Fruit fly (Drosophila melanogaster): ENCODE measurements around the gene otu.

Gene otu

DNA sequence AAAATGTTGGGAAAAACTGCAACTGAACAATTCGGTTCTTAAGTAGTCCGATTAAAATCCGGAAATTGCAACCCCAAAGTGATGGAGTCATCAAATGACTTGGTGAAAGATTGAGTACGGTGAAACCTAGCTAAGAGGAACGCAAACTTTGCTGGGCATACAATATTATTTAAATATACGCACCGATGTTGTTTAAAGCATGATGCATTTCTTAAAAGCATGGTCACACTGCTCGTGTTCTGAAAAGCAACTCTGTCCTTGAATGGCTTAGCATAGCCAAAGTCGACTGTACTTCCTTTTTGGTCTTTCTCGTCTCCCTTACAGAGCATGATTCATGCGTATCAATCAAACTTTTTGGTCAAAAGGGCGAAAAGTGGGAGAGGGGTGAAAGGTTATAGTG lies 47.3 kb upstream of the otu start (continued):
- TF ChIP-seq ro (GFP tag; IDR thresholded peaks at IDR 0.05) (no peak), Nf-YA (GFP tag; IDR thresholded peaks at IDR 0.05) (0 out of 2 replicates have a peak, but pooled peaks have one; percentile 16), CG6254 (GFP tag; optimal IDR thresholded peaks at IDR 0.05) (no peak), HmgZ (tag; optimal IDR thresholded peaks at IDR 0.05) (no peak), toy (GFP tag; IDR thresholded peaks at IDR 0.05) (no peak), CG15269 (tag; optimal IDR thresholded peaks at IDR 0.05) (peak; percentile 18), ci (GFP tag; IDR thresholded peaks at IDR 0.05) (peak; percentile 67; the same call in 1 of the 3 replicates), prd (optimal IDR thresholded peaks at IDR 0.05) (no peak), prd (GFP tag; IDR thresholded peaks at IDR 0.05) (peak; percentile 49; the same call in 1 of the 3 replicates), slou (GFP tag; optimal IDR thresholded peaks at IDR 0.05) (no peak), emc (GFP tag; optimal IDR thresholded peaks at IDR 0.05) (no peak), CG6689 (GFP tag; IDR thresholded peaks at IDR 0.05) (peak; percentile 43; the same call in 1 of the 2 replicates), CG9609 (GFP tag; optimal IDR thresholded peaks at IDR 0.05) (no peak), CG11093 (GFP tag; IDR thresholded peaks at IDR 0.05) (no peak), CG10267 (tag; optimal IDR thresholded peaks at IDR 0.05) (no peak), CG3065 (GFP tag; optimal IDR thresholded peaks at IDR 0.05) (no peak), CG4854 (GFP tag; optimal IDR thresholded peaks at IDR 0.05) (no peak), Meics (GFP tag; optimal IDR thresholded peaks at IDR 0.05) (peak; percentile 15), CG5953 (GFP tag; IDR thresholded peaks at IDR 0.05) (no peak), CG14965 (GFP tag; optimal IDR thresholded peaks at IDR 0.05; ENCODE audit: borderline replicate concordance) (no peak), gcm2 (GFP tag; optimal IDR thresholded peaks at IDR 0.05) (no peak), ap (GFP tag; IDR thresholded peaks at IDR 0.05) (no peak), CG1529 (GFP tag; optimal IDR thresholded peaks at IDR 0.05) (no peak), ftz-f1 (GFP tag; optimal IDR thresholded peaks at IDR 0.05) (no peak), Antp (GFP tag; optimal IDR thresholded peaks at IDR 0.05) (peak; percentile 29), D (optimal IDR thresholded peaks at IDR 0.05) (no peak), D (GFP tag; optimal IDR thresholded peaks at IDR 0.05) (no peak), knrl (GFP tag; IDR thresholded peaks at IDR 0.05; ENCODE audit: partially characterized antibody) (no peak), CG2129 (GFP tag; IDR thresholded peaks at IDR 0.05; ENCODE audit: partially characterized antibody) (no peak), slp2 (GFP tag; optimal IDR thresholded peaks at IDR 0.05) (no peak), az2 (GFP tag; optimal IDR thresholded peaks at IDR 0.05) (peak; percentile 2), gsb-n (tag; optimal IDR thresholded peaks at IDR 0.05) (no peak), CG2120 (GFP tag; optimal IDR thresholded peaks at IDR 0.05) (peak; percentile 44), Hr51 (GFP tag; optimal IDR thresholded peaks at IDR 0.05) (peak in 1 of 2 experiments; percentile 48), trh (GFP tag; optimal IDR thresholded peaks at IDR 0.05) (no peak), TFAM (GFP tag; optimal IDR thresholded peaks at IDR 0.05) (no peak), ab (GFP tag; optimal IDR thresholded peaks at IDR 0.05) (no peak), Fer1 (GFP tag; optimal IDR thresholded peaks at IDR 0.05) (peak; percentile 44), CG10959 (GFP tag; IDR thresholded peaks at IDR 0.05) (no peak), CG12104 (GFP tag; optimal IDR thresholded peaks at IDR 0.05) (no peak), h (optimal IDR thresholded peaks at IDR 0.05) (no peak), br (optimal IDR thresholded peaks at IDR 0.05) (no peak), Sry-δ (GFP tag; optimal IDR thresholded peaks at IDR 0.05) (no peak), Dip3 (GFP tag; optimal IDR thresholded peaks at IDR 0.05) (no peak), CG8924 (tag; optimal IDR thresholded peaks at IDR 0.05) (peak; percentile 0), Tbp (GFP tag; optimal IDR thresholded peaks at IDR 0.05) (no peak), CG18619 (GFP tag; optimal IDR thresholded peaks at IDR 0.05) (no peak), Opbp (GFP tag; IDR thresholded peaks at IDR 0.05; ENCODE audit: partially characterized antibody) (no peak), PHDP (tag; optimal IDR thresholded peaks at IDR 0.05) (peak; percentile 25), Pdp1 (GFP tag; optimal IDR thresholded peaks at IDR 0.05) (peak; percentile 25 to 46), B-H1 (GFP tag; IDR thresholded peaks at IDR 0.05) (peak; percentile 14; the same call in 2 of the 3 replicates), CG6272 (GFP tag; IDR thresholded peaks at IDR 0.05) (no peak), CG14014 (GFP tag; IDR thresholded peaks at IDR 0.05) (0 out of 2 replicates have a peak, but pooled peaks have one; percentile 40)
